Worm (Caenorhabditis elegans) whole organism, early embryonic: ENCODE measurements around the gene T14B4.3.

Experiments used
- B0310.2 ChIP-seq: sonication (generic microtip); optimal IDR thresholded peaks from 2 replicates; lab custom pipeline; 2016; ENCODE audit warnings: mild to moderate bottlenecking, missing genetic modification characterization, missing compliant biosample characterization
- F13C5.2 ChIP-seq: sonication (generic microtip); optimal IDR thresholded peaks from 2 replicates; lab custom pipeline; 2017; ENCODE audit warnings: mild to moderate bottlenecking, missing genetic modification characterization, inconsistent platforms, missing compliant biosample characterization
- ama-1 ChIP-seq: fragments of 150-350 bp; optimal IDR thresholded peaks from 2 replicates; lab custom pipeline; 2014
- ceh-13 ChIP-seq: fragments of 200-800 bp; sonication (Bioruptor generic); optimal IDR thresholded peaks from 2 replicates; lab custom pipeline; 2018; ENCODE audit warnings: mild to moderate bottlenecking, missing genetic modification characterization, missing compliant biosample characterization
- ceh-36 ChIP-seq: sonication (generic microtip); optimal IDR thresholded peaks from 2 replicates; lab custom pipeline; 2016; ENCODE audit warnings: missing genetic modification characterization, inconsistent platforms, missing compliant biosample characterization
- ets-7 ChIP-seq: sonication (generic microtip); optimal IDR thresholded peaks from 2 replicates; lab custom pipeline; 2016; ENCODE audit warnings: missing genotype, missing genetic modification characterization, missing compliant biosample characterization
- hmbx-1 ChIP-seq: sonication (generic microtip); optimal IDR thresholded peaks from 2 replicates; lab custom pipeline; 2016; ENCODE audit warnings: mild to moderate bottlenecking, missing genetic modification characterization, missing compliant biosample characterization
- hmg-4 ChIP-seq: fragments of 200-800 bp; sonication (Bioruptor generic); optimal IDR thresholded peaks from 2 replicates; lab custom pipeline; 2018; ENCODE audit warnings: mild to moderate bottlenecking, missing genetic modification characterization, missing compliant biosample characterization
- hnd-1 ChIP-seq: sonication (generic microtip); optimal IDR thresholded peaks from 2 replicates; lab custom pipeline; 2016; ENCODE audit warnings: missing genetic modification characterization, missing compliant biosample characterization
- sea-1 ChIP-seq: fragments of 200-800 bp; sonication (Bioruptor generic); conservative IDR thresholded peaks from 2 replicates; pipeline ENCODE4 v1.3.6; 2022; ENCODE audit warnings: missing genetic modification characterization, missing compliant biosample characterization
- tbx-11 ChIP-seq: fragments of 200-800 bp; sonication (Bioruptor generic); IDR thresholded peaks from 2 replicates; pipeline ENCODE4 v1.3.6; 2022; ENCODE audit warnings: missing genetic modification characterization, missing compliant biosample characterization
- tbx-37 ChIP-seq: fragments of 200-800 bp; sonication (Bioruptor generic); conservative IDR thresholded peaks from 2 replicates; pipeline ENCODE4 v1.3.6; 2022; ENCODE audit warnings: missing genetic modification reagents, missing genetic modification characterization, missing compliant biosample characterization
- tra-4 ChIP-seq: sonication (generic microtip); optimal IDR thresholded peaks from 2 replicates; lab custom pipeline; 2017; ENCODE audit warnings: missing genetic modification characterization, missing compliant biosample characterization

DNA sequence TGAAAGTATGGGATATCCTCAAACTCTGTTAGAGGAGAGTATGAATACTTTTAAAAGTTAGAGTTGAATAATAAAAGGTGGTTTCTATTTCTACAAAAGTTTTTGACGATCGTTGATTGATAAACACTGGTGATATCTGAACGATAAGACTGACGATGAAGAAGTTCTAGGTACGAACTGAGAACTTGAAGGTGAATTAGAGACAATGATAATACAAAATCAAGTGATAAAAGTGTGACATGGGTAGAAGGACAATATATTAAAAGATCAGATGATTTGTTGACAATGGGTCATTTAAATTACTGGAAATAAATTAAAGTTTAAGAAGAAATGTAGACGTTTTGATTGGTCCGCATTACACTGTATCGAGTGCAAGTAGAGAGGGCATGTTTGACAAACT is 39.3 kb upstream of the T14B4.3 start, which contains the start of gene C18H9.5:
- no peak for TF ChIP-seq hmbx-1 (tag; lab: Kevin White, UChicago)
- TF ChIP-seq tra-4 (tag; lab: Kevin White, UChicago): no peak
- no peak for TF ChIP-seq ama-1 (lab: Kevin White, UChicago)
- TF ChIP-seq ets-7 (tag; lab: Kevin White, UChicago): no peak
- no peak for TF ChIP-seq ceh-13
- TF ChIP-seq hnd-1 (tag; lab: Kevin White, UChicago): no peak
- TF ChIP-seq B0310.2 (tag; lab: Kevin White, UChicago): no peak
- TF ChIP-seq ceh-36 (tag; lab: Kevin White, UChicago): no peak
- TF ChIP-seq hmg-4 (GFP tag; lab: Kevin White, UChicago): no peak
- no peak for TF ChIP-seq tbx-11 (GFP tag; lab: Robert Waterston, UW)
- no peak for TF ChIP-seq F13C5.2
- no peak for TF ChIP-seq tbx-37 (GFP tag; lab: Robert Waterston, UW)
- no peak for TF ChIP-seq sea-1 (GFP tag; lab: Robert Waterston, UW)
